Fruit fly (Drosophila melanogaster): ENCODE measurements around the gene SmB.

SmB gene

dm6 chr2L:10435606-10436160, 9.3 kb upstream of the SmB start, which contains the start of the genes TBC1D16 and holn1 (continued):
- TF ChIP-seq CG10565 (GFP tag; optimal IDR thresholded peaks at IDR 0.05), result no peak
- no peak for TF ChIP-seq inv (GFP tag; IDR thresholded peaks at IDR 0.05; ENCODE audit: partially characterized antibody)
- TF ChIP-seq CG12942 (GFP tag; optimal IDR thresholded peaks at IDR 0.05), result no peak
- peak; percentile 90 for TF ChIP-seq pfk (GFP tag; optimal IDR thresholded peaks at IDR 0.05)
- TF ChIP-seq CG11085 (GFP tag; IDR thresholded peaks at IDR 0.05), result no peak
- TF ChIP-seq CG14667 (GFP tag; IDR thresholded peaks at IDR 0.05), result no peak
- peak; percentile 71 for TF ChIP-seq Scr (GFP tag; IDR thresholded peaks at IDR 0.05; ENCODE audit: partially characterized antibody)
- TF ChIP-seq H2.0 (GFP tag; IDR thresholded peaks at IDR 0.05), result no peak
- TF ChIP-seq ewg (GFP tag; optimal IDR thresholded peaks at IDR 0.05), result peak; percentile 85
- TF ChIP-seq CG11398 (GFP tag; optimal IDR thresholded peaks at IDR 0.05), result no peak
- TF ChIP-seq rib (GFP tag; IDR thresholded peaks at IDR 0.05), result no peak
- TF ChIP-seq CG10462 (GFP tag; optimal IDR thresholded peaks at IDR 0.05), result no peak
- TF ChIP-seq CG4282 (GFP tag; optimal IDR thresholded peaks at IDR 0.05), result no peak
- peak; percentile 3 for TF ChIP-seq CG8281 (tag; optimal IDR thresholded peaks at IDR 0.05)
- peak; percentile 50 for TF ChIP-seq MBD-R2 (GFP tag; IDR thresholded peaks at IDR 0.05)
- no peak for TF ChIP-seq schlank (tag; optimal IDR thresholded peaks at IDR 0.05)
- no peak for TF ChIP-seq CG11247 (GFP tag; IDR thresholded peaks at IDR 0.05)
- no peak for TF ChIP-seq vvl (GFP tag; IDR thresholded peaks at IDR 0.05)
- TF ChIP-seq CG8359 (GFP tag; optimal IDR thresholded peaks at IDR 0.05; ENCODE audit: borderline replicate concordance), result no peak
- peak; percentile 37 for TF ChIP-seq CG14710 (tag; optimal IDR thresholded peaks at IDR 0.05)
- no peak for TF ChIP-seq dati (GFP tag; IDR thresholded peaks at IDR 0.05)
- TF ChIP-seq Hsf (GFP tag; optimal IDR thresholded peaks at IDR 0.05), result no peak
- no peak for TF ChIP-seq CG2889 (GFP tag; IDR thresholded peaks at IDR 0.05)
- peak; percentile 1 for TF ChIP-seq zen (tag; optimal IDR thresholded peaks at IDR 0.05)
- no peak for TF ChIP-seq Mes4 (GFP tag; optimal IDR thresholded peaks at IDR 0.05)
- peak; percentile 41 for TF ChIP-seq CG13296 (GFP tag; optimal IDR thresholded peaks at IDR 0.05)
- TF ChIP-seq CG1603 (tag; optimal IDR thresholded peaks at IDR 0.05), result peak; percentile 8
- TF ChIP-seq CG4424 (GFP tag; optimal IDR thresholded peaks at IDR 0.05), result no peak
- no peak for TF ChIP-seq Neu2 (GFP tag; optimal IDR thresholded peaks at IDR 0.05; ENCODE audit: borderline replicate concordance)
- TF ChIP-seq Bgb (GFP tag; IDR thresholded peaks at IDR 0.05; ENCODE audit: partially characterized antibody), result peak; percentile 42; the same call in 1 of the 2 replicates
- TF ChIP-seq CG7839 (tag; optimal IDR thresholded peaks at IDR 0.05), result no peak
- no peak for TF ChIP-seq CG10366 (GFP tag; IDR thresholded peaks at IDR 0.05)
- TF ChIP-seq row (GFP tag; IDR thresholded peaks at IDR 0.05), result peak; percentile 55; the same call in 1 of the 3 replicates
- TF ChIP-seq Vsx1 (GFP tag; optimal IDR thresholded peaks at IDR 0.05), result no peak
- TF ChIP-seq sisA (GFP tag; IDR thresholded peaks at IDR 0.05), result no peak
- no peak for TF ChIP-seq MTF-1 (GFP tag; optimal IDR thresholded peaks at IDR 0.05; ENCODE audit: borderline replicate concordance)
- no peak for TF ChIP-seq D19B (GFP tag; optimal IDR thresholded peaks at IDR 0.05)
- TF ChIP-seq stwl (tag; optimal IDR thresholded peaks at IDR 0.05), result peak; percentile 44
- no peak for TF ChIP-seq CG13123 (GFP tag; optimal IDR thresholded peaks at IDR 0.05)
- no peak for TF ChIP-seq ATbp (GFP tag; optimal IDR thresholded peaks at IDR 0.05)
- TF ChIP-seq CG18476 (GFP tag; optimal IDR thresholded peaks at IDR 0.05), result no peak
- no peak for TF ChIP-seq CG12744 (GFP tag; optimal IDR thresholded peaks at IDR 0.05)
- no peak for TF ChIP-seq pan (optimal IDR thresholded peaks at IDR 0.05)
- no peak for TF ChIP-seq pan (GFP tag; optimal IDR thresholded peaks at IDR 0.05 in 1 of 2, IDR thresholded peaks at IDR 0.05 in 1 of 2)
- no peak for TF ChIP-seq CG1529 (GFP tag; optimal IDR thresholded peaks at IDR 0.05)
- no peak for TF ChIP-seq CG43689 (GFP tag; IDR thresholded peaks at IDR 0.05)
- TF ChIP-seq CG4854 (GFP tag; optimal IDR thresholded peaks at IDR 0.05), result no peak
- TF ChIP-seq CG10267 (tag; optimal IDR thresholded peaks at IDR 0.05), result peak; percentile 1
- TF ChIP-seq CG12391 (tag; optimal IDR thresholded peaks at IDR 0.05), result peak; percentile 13
- peak; percentile 13 for TF ChIP-seq CG13424 (tag; optimal IDR thresholded peaks at IDR 0.05)
- no peak for TF ChIP-seq crol (GFP tag; IDR thresholded peaks at IDR 0.05)
